Worm (Caenorhabditis elegans): Measurements from ENCODE around the gene xrn-1.

The xrn-1 gene

ce11 chrII:14036724-14037483 lies 31.8 kb upstream of the xrn-1 start (continued):
- no peak for TF ChIP-seq unc-30 (tag; optimal IDR thresholded peaks at IDR 0.05)
- TF ChIP-seq nhr-85 (tag): no peak
- no peak for TF ChIP-seq C34B4.2 (tag; optimal IDR thresholded peaks at IDR 0.05)
- no peak for TF ChIP-seq ztf-4 (tag; optimal IDR thresholded peaks at IDR 0.05)
- TF ChIP-seq F16B12.6 (tag; optimal IDR thresholded peaks at IDR 0.05): no peak
- TF ChIP-seq C04F5.9 (tag; optimal IDR thresholded peaks at IDR 0.05): no peak
- no peak for TF ChIP-seq ceh-90 (tag; optimal IDR thresholded peaks at IDR 0.05)
- no peak for TF ChIP-seq snpc-4 (tag; optimal IDR thresholded peaks at IDR 0.05)
- TF ChIP-seq unc-98 (GFP tag; IDR thresholded peaks at IDR 0.05): no peak
- no peak for TF ChIP-seq dsc-1 (tag; optimal IDR thresholded peaks at IDR 0.05)
- TF ChIP-seq lin-14 (GFP tag; optimal IDR thresholded peaks at IDR 0.05): peak; percentile 92
- TF ChIP-seq nhr-28 (tag; optimal IDR thresholded peaks at IDR 0.05): no peak
- TF ChIP-seq nhr-90 (tag; optimal IDR thresholded peaks at IDR 0.05; ENCODE audit: poor library complexity): no peak
- TF ChIP-seq elt-2 (tag; optimal IDR thresholded peaks at IDR 0.05): no peak
- TF ChIP-seq jun-1 (tag; optimal IDR thresholded peaks at IDR 0.05): no peak
- TF ChIP-seq nhr-77 (tag; optimal IDR thresholded peaks at IDR 0.05): peak; percentile 62
- no peak for TF ChIP-seq nhr-84 (tag; optimal IDR thresholded peaks at IDR 0.05)
- TF ChIP-seq C16A3.4 (tag; optimal IDR thresholded peaks at IDR 0.05): no peak
- no peak for TF ChIP-seq blmp-1 (tag; optimal IDR thresholded peaks at IDR 0.05)
- TF ChIP-seq aly-2 (tag; optimal IDR thresholded peaks at IDR 0.05): no peak
- no peak for TF ChIP-seq mdl-1 (tag; optimal IDR thresholded peaks at IDR 0.05)
- TF ChIP-seq nhr-237 (tag; optimal IDR thresholded peaks at IDR 0.05): no peak
- no peak for TF ChIP-seq ztf-11 (tag; optimal IDR thresholded peaks at IDR 0.05)
- no peak for TF ChIP-seq grh-1 (GFP tag; IDR thresholded peaks at IDR 0.05)
- peak; percentile 70 for TF ChIP-seq tbx-2 (tag; optimal IDR thresholded peaks at IDR 0.05)
- TF ChIP-seq pqm-1 (tag; optimal IDR thresholded peaks at IDR 0.05): no peak
- TF ChIP-seq snu-23 (GFP tag; optimal IDR thresholded peaks at IDR 0.05): peak; percentile 34
- TF ChIP-seq pax-3 (tag; optimal IDR thresholded peaks at IDR 0.05): no peak
- TF ChIP-seq efl-1 (optimal IDR thresholded peaks at IDR 0.05): no peak
- peak in 1 of 2 experiments; percentile 6 for TF ChIP-seq efl-1 (GFP tag; optimal IDR thresholded peaks at IDR 0.05 in 1 of 2)
- no peak for TF ChIP-seq Y116A8C.19 (tag; optimal IDR thresholded peaks at IDR 0.05; ENCODE audit: borderline replicate concordance)
- TF ChIP-seq unc-86 (tag; optimal IDR thresholded peaks at IDR 0.05): peak; percentile 83
- TF ChIP-seq ceh-88 (GFP tag; IDR thresholded peaks at IDR 0.05): no peak
- TF ChIP-seq elt-3 (tag; optimal IDR thresholded peaks at IDR 0.05): no peak
- TF ChIP-seq lin-15B (tag; optimal IDR thresholded peaks at IDR 0.05): no peak
- TF ChIP-seq rnt-1 (tag; optimal IDR thresholded peaks at IDR 0.05): peak; percentile 7
- peak; percentile 27 for TF ChIP-seq irx-1 (tag; optimal IDR thresholded peaks at IDR 0.05)
- no peak for TF ChIP-seq alr-1 (tag; optimal IDR thresholded peaks at IDR 0.05; ENCODE audit: borderline replicate concordance)
- no peak for TF ChIP-seq vab-15 (tag; optimal IDR thresholded peaks at IDR 0.05)
- no peak for TF ChIP-seq hlh-4 (tag; optimal IDR thresholded peaks at IDR 0.05)
- TF ChIP-seq ceh-63 (GFP tag; optimal IDR thresholded peaks at IDR 0.05): no peak
- TF ChIP-seq aha-1 (tag; optimal IDR thresholded peaks at IDR 0.05): no peak
- no peak for TF ChIP-seq fkh-4 (tag; optimal IDR thresholded peaks at IDR 0.05; ENCODE audit: borderline replicate concordance)
- no peak for TF ChIP-seq fos-1 (tag; optimal IDR thresholded peaks at IDR 0.05)
- no peak for TF ChIP-seq xbp-1 (tag; optimal IDR thresholded peaks at IDR 0.05)
- TF ChIP-seq lir-3 (tag; optimal IDR thresholded peaks at IDR 0.05; ENCODE audit: poor library complexity): no peak
- no peak for TF ChIP-seq tlp-1 (tag; optimal IDR thresholded peaks at IDR 0.05)
- no peak for TF ChIP-seq efl-3 (GFP tag; optimal IDR thresholded peaks at IDR 0.05)
- no peak for TF ChIP-seq unc-130 (tag; optimal IDR thresholded peaks at IDR 0.05)
- TF ChIP-seq nhr-47 (tag; optimal IDR thresholded peaks at IDR 0.05): peak; percentile 62
- peak; percentile 20 for TF ChIP-seq zip-4 (GFP tag; optimal IDR thresholded peaks at IDR 0.05)
- TF ChIP-seq mab-9 (GFP tag; IDR thresholded peaks at IDR 0.05): no peak
- no peak for TF ChIP-seq mef-2 (tag; optimal IDR thresholded peaks at IDR 0.05)
